Worm (Caenorhabditis elegans) whole organism, young adult: ENCODE data around the gene clk-2.

Source experiments
- B0261.1 ChIP-seq: sonication (generic microtip); optimal IDR thresholded peaks from 2 replicates; lab custom pipeline; 2016; ENCODE audit warnings: mild to moderate bottlenecking, missing genetic modification characterization, moderate library complexity, missing compliant biosample characterization
- B0336.3 ChIP-seq: fragments of 200-800 bp; sonication (Bioruptor generic); IDR thresholded peaks from 2 replicates; pipeline ENCODE4 v1.3.6; 2022; ENCODE audit warnings: missing genetic modification characterization, missing compliant biosample characterization
- C06A6.2 ChIP-seq: fragments of 200-800 bp; sonication (Bioruptor generic); conservative IDR thresholded peaks from 2 replicates; pipeline ENCODE4 v1.3.6; 2022; ENCODE audit warnings: missing genetic modification characterization, missing compliant biosample characterization
- D2030.7 ChIP-seq: fragments of 200-800 bp; sonication (Bioruptor generic); IDR thresholded peaks from 2 replicates; pipeline ENCODE4 v1.3.6; 2022; ENCODE audit warnings: missing genetic modification reagents, missing genetic modification characterization, missing compliant biosample characterization
- F37B4.10 ChIP-seq: fragments of 200-800 bp; sonication (Bioruptor generic); IDR thresholded peaks from 2 replicates; pipeline ENCODE4 v1.3.6; 2022; ENCODE audit warnings: missing genetic modification characterization, missing compliant biosample characterization
- F39B2.1 ChIP-seq: fragments of 200-800 bp; sonication (Bioruptor generic); IDR thresholded peaks from 2 replicates; pipeline ENCODE4 v1.3.6; 2022; ENCODE audit warnings: missing genetic modification reagents, missing genetic modification characterization, missing compliant biosample characterization
- F57C9.4 ChIP-seq: sonication (generic microtip); optimal IDR thresholded peaks from 2 replicates; lab custom pipeline; 2017; ENCODE audit warnings: mild to moderate bottlenecking, missing genetic modification characterization, missing compliant biosample characterization
- K12H6.12 ChIP-seq: fragments of 200-800 bp; sonication (Bioruptor generic); optimal IDR thresholded peaks from 2 replicates; lab custom pipeline; 2018; ENCODE audit warnings: mild to moderate bottlenecking, missing genetic modification characterization, missing compliant biosample characterization
- akir-1 ChIP-seq: fragments of 200-800 bp; sonication (Bioruptor generic); optimal IDR thresholded peaks from 2 replicates; lab custom pipeline; 2018; ENCODE audit warnings: mild to moderate bottlenecking, missing genetic modification characterization, moderate library complexity, missing compliant biosample characterization
- ama-1 ChIP-seq, 3 experiments: fragments of 150-350 bp in 1 of 3; sonication (generic microtip) in 2 of 3; optimal IDR thresholded peaks; 2 replicates each; lab custom pipeline; 2014 to 2018; ENCODE audit warnings: missing biosample characterization in 2 of 3, missing genetic modification characterization in 2 of 3, missing genetic modification reagents in 2 of 3
- aptf-2 ChIP-seq: fragments of 200-800 bp; sonication (Bioruptor generic); conservative IDR thresholded peaks from 2 replicates; pipeline ENCODE4 v1.3.6; 2022; ENCODE audit warnings: missing genetic modification reagents, missing genetic modification characterization, missing compliant biosample characterization
- aptf-3 ChIP-seq: fragments of 200-800 bp; sonication (Bioruptor generic); IDR thresholded peaks from 2 replicates; pipeline ENCODE4 v1.3.6; 2022; ENCODE audit warnings: missing genetic modification characterization, missing compliant biosample characterization
- bed-1 ChIP-seq: fragments of 200-800 bp; sonication (Bioruptor generic); IDR thresholded peaks from 2 replicates; pipeline ENCODE4 v1.3.6; 2022; ENCODE audit warnings: missing genetic modification reagents, missing genetic modification characterization, missing compliant biosample characterization
- bed-2 ChIP-seq: fragments of 200-800 bp; sonication (Bioruptor generic); IDR thresholded peaks from 2 replicates; pipeline ENCODE4 v1.3.6; 2022; ENCODE audit warnings: missing genetic modification reagents, missing genetic modification characterization, missing compliant biosample characterization
- cebp-2 ChIP-seq: fragments of 200-800 bp; sonication (Bioruptor generic); IDR thresholded peaks from 2 replicates; pipeline ENCODE4 v1.3.6; 2022; ENCODE audit warnings: missing genetic modification characterization, missing compliant biosample characterization
- ceh-100 ChIP-seq: fragments of 200-800 bp; sonication (Bioruptor generic); IDR thresholded peaks from 2 replicates; pipeline ENCODE4 v1.3.6; 2022; ENCODE audit warnings: missing genetic modification reagents, missing genetic modification characterization, missing compliant biosample characterization
- ceh-40 ChIP-seq: fragments of 200-800 bp; sonication (Bioruptor generic); IDR thresholded peaks from 2 replicates; pipeline ENCODE4 v1.3.6; 2022; ENCODE audit warnings: missing genetic modification characterization, missing compliant biosample characterization
- ceh-58 ChIP-seq: fragments of 200-800 bp; sonication (Bioruptor generic); IDR thresholded peaks from 2 replicates; pipeline ENCODE4 v1.3.6; 2022; ENCODE audit warnings: missing genetic modification characterization, missing compliant biosample characterization
- ceh-91 ChIP-seq: fragments of 200-800 bp; sonication (Bioruptor generic); IDR thresholded peaks from 2 replicates; pipeline ENCODE4 v1.3.6; 2022; ENCODE audit warnings: missing genetic modification reagents, missing genetic modification characterization, missing compliant biosample characterization
- dox-1 ChIP-seq: fragments of 200-800 bp; sonication (Bioruptor generic); IDR thresholded peaks from 2 replicates; pipeline ENCODE4 v1.3.6; 2022; ENCODE audit warnings: missing genetic modification reagents, missing genetic modification characterization, missing compliant biosample characterization
- dpl-1 ChIP-seq: fragments of 150-350 bp; optimal IDR thresholded peaks from 2 replicates; lab custom pipeline; 2014; ENCODE audit warnings: missing biosample characterization, missing genetic modification reagents, missing genetic modification characterization
- egl-18 ChIP-seq: fragments of 200-800 bp; sonication (Bioruptor generic); IDR thresholded peaks from 2 replicates; pipeline ENCODE4 v1.3.6; 2022; ENCODE audit warnings: missing genetic modification reagents, missing genetic modification characterization, missing compliant biosample characterization
- egl-44 ChIP-seq: fragments of 200-800 bp; sonication (Bioruptor generic); IDR thresholded peaks from 2 replicates; pipeline ENCODE4 v1.3.6; 2022; ENCODE audit warnings: missing genetic modification reagents, missing genetic modification characterization, missing compliant biosample characterization
- fkh-3 ChIP-seq: sonication (generic microtip); optimal IDR thresholded peaks from 2 replicates; lab custom pipeline; 2016; ENCODE audit warnings: mild to moderate bottlenecking, missing genetic modification characterization, missing compliant biosample characterization
- hrde-1 ChIP-seq: sonication (generic microtip); optimal IDR thresholded peaks from 2 replicates; lab custom pipeline; 2016; ENCODE audit warnings: missing genetic modification characterization, mild to moderate bottlenecking, missing compliant biosample characterization, moderate library complexity, missing genotype, missing genetic modification reagents, borderline replicate concordance
- hsf-1 ChIP-seq: fragments of 200-800 bp; sonication (Bioruptor generic); IDR thresholded peaks from 2 replicates; pipeline ENCODE4 v1.3.6; 2022; ENCODE audit warnings: missing genetic modification reagents, missing genetic modification characterization, missing compliant biosample characterization
- lin-54 ChIP-seq: fragments of 200-800 bp; sonication (Bioruptor generic); optimal IDR thresholded peaks from 2 replicates; lab custom pipeline; 2018; ENCODE audit warnings: mild to moderate bottlenecking, missing genetic modification characterization, missing compliant biosample characterization
- lsl-1 ChIP-seq: fragments of 200-800 bp; sonication (Bioruptor generic); optimal IDR thresholded peaks from 2 replicates; lab custom pipeline; 2018; ENCODE audit warnings: mild to moderate bottlenecking, missing genetic modification characterization, moderate library complexity, missing compliant biosample characterization
- madf-10 ChIP-seq: sonication (generic microtip); optimal IDR thresholded peaks from 2 replicates; lab custom pipeline; 2016; ENCODE audit warnings: mild to moderate bottlenecking, missing genetic modification characterization, missing compliant biosample characterization
- madf-3 ChIP-seq: fragments of 200-800 bp; sonication (Bioruptor generic); IDR thresholded peaks from 2 replicates; pipeline ENCODE4 v1.3.6; 2022; ENCODE audit warnings: missing genetic modification reagents, missing genetic modification characterization, missing compliant biosample characterization
- mcd-1 ChIP-seq: fragments of 200-800 bp; sonication (Bioruptor generic); IDR thresholded peaks from 2 replicates; pipeline ENCODE4 v1.3.6; 2022; ENCODE audit warnings: missing genetic modification reagents, missing genetic modification characterization, missing compliant biosample characterization
- mes-4 ChIP-seq: sonication (generic microtip); optimal IDR thresholded peaks from 2 replicates; lab custom pipeline; 2016; ENCODE audit warnings: missing genotype, missing genetic modification characterization, missing compliant biosample characterization
- nfya-1 ChIP-seq: sonication (generic microtip); optimal IDR thresholded peaks from 2 replicates; lab custom pipeline; 2017; ENCODE audit warnings: antibody characterized with exemption, missing compliant biosample characterization, missing genetic modification characterization, borderline replicate concordance; ENCODE audit not compliant: insufficient read depth
- nfya-2 ChIP-seq: fragments of 200-800 bp; sonication (Bioruptor generic); IDR thresholded peaks from 2 replicates; pipeline ENCODE4 v1.3.6; 2022; ENCODE audit warnings: missing genetic modification reagents, missing genetic modification characterization, missing compliant biosample characterization
- nfyb-1 ChIP-seq: fragments of 200-800 bp; sonication (Bioruptor generic); IDR thresholded peaks from 2 replicates; pipeline ENCODE4 v1.3.6; 2022; ENCODE audit warnings: missing genetic modification reagents, missing genetic modification characterization, missing compliant biosample characterization
- nhr-80 ChIP-seq: sonication (generic microtip); optimal IDR thresholded peaks from 2 replicates; lab custom pipeline; 2016; ENCODE audit warnings: missing genetic modification characterization, missing compliant biosample characterization
- pbrm-1 ChIP-seq: fragments of 200-800 bp; sonication (Bioruptor generic); IDR thresholded peaks from 2 replicates; pipeline ENCODE4 v1.3.6; 2022; ENCODE audit warnings: missing genetic modification reagents, missing genetic modification characterization, missing compliant biosample characterization
- rec-8 ChIP-seq, 2 experiments: sonication (generic microtip); optimal IDR thresholded peaks; 2 replicates each; lab custom pipeline; 2016; ENCODE audit warnings: mild to moderate bottlenecking in 2 of 2, missing genetic modification characterization in 2 of 2, missing genetic modification reagents in 2 of 2, missing genotype in 2 of 2, missing biosample characterization in 1 of 2, missing compliant biosample characterization in 1 of 2, moderate library complexity in 1 of 2
- repo-1 ChIP-seq: sonication (generic microtip); optimal IDR thresholded peaks from 2 replicates; lab custom pipeline; 2017; ENCODE audit warnings: mild to moderate bottlenecking, missing genetic modification characterization, missing compliant biosample characterization
- snpc-1.1 ChIP-seq: sonication (generic microtip); optimal IDR thresholded peaks from 2 replicates; lab custom pipeline; 2017; ENCODE audit warnings: missing genetic modification characterization, mild to moderate bottlenecking, missing compliant biosample characterization, antibody characterized with exemption, moderate library complexity, missing genotype, missing genetic modification reagents; ENCODE audit not compliant: insufficient read depth
- somi-1 ChIP-seq: fragments of 200-800 bp; sonication (Bioruptor generic); optimal IDR thresholded peaks from 2 replicates; lab custom pipeline; 2018; ENCODE audit warnings: mild to moderate bottlenecking, missing genetic modification characterization, missing compliant biosample characterization
- tbp1 ChIP-seq: fragments of 200-800 bp; sonication (Bioruptor generic); optimal IDR thresholded peaks from 2 replicates; lab custom pipeline; 2018; ENCODE audit warnings: mild to moderate bottlenecking, missing genetic modification characterization, missing compliant biosample characterization
- unc-130 ChIP-seq: sonication (generic microtip); optimal IDR thresholded peaks from 2 replicates; lab custom pipeline; 2016; ENCODE audit warnings: missing genetic modification reagents, missing genetic modification characterization, missing compliant biosample characterization
- unc-62 ChIP-seq: fragments of 150-350 bp; optimal IDR thresholded peaks from 2 replicates; lab custom pipeline; 2014; ENCODE audit warnings: missing biosample characterization, missing genetic modification reagents, missing genetic modification characterization
- zim-3 ChIP-seq: sonication (generic microtip); optimal IDR thresholded peaks from 2 replicates; lab custom pipeline; 2017; ENCODE audit warnings: mild to moderate bottlenecking, missing genetic modification characterization, moderate library complexity, missing compliant biosample characterization
- ztf-3 ChIP-seq: fragments of 200-800 bp; sonication (Bioruptor generic); optimal IDR thresholded peaks from 2 replicates; lab custom pipeline; 2018; ENCODE audit warnings: mild to moderate bottlenecking, missing genetic modification characterization, missing compliant biosample characterization

The clk-2 gene

DNA sequence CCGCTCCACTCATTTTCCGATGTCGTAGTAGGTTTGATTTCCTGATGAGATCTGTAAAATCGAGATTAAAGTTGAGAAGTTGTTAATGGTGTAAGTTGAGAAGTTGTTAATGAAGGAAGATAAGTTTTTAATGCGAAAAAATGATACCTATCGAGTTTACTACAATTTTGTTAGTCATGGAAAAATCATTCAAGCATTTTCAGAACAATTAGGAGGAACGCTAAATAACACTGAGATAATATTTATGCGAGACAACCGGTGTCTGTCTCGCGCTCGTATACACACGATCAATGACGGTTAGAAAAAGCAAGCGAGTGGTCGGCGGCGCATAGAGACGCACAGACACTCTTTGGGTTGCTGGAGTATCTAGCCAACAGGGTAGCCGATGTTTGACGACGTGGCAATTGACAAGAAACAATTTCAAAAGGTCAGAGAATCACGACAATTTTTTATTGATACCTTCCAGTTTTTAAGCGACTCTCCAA lies 20.5 kb downstream of the clk-2 start, which contains the start of gene cgh-1:
TSS of gene cgh-1 (minus strand) at position 51 of the 485 bp plus-strand sequence.
- TF ChIP-seq lsl-1 (GFP tag; lab: Kevin White, UChicago) = peak; percentile 7
- no peak for TF ChIP-seq B0261.1 (tag; lab: Kevin White, UChicago)
- TF ChIP-seq ztf-3 = no peak
- 0 out of 2 replicates have a peak, but pooled peaks have one; percentile 15 for TF ChIP-seq pbrm-1 (GFP tag; lab: Robert Waterston, UW)
- TF ChIP-seq madf-3 = peak; percentile 69; the same call in 1 of the 2 replicates
- TF ChIP-seq unc-62 (GFP tag; lab: Kevin White, UChicago) = no peak
- no peak for TF ChIP-seq nfya-2 (GFP tag; lab: Robert Waterston, UW)
- TF ChIP-seq unc-130 (GFP tag; lab: Kevin White, UChicago) = no peak
- TF ChIP-seq bed-1 = no peak
- TF ChIP-seq B0336.3 (GFP tag; lab: Robert Waterston, UW) = peak; percentile 50; the same call in 1 of the 2 replicates
- 0 out of 2 replicates have a peak, but pooled peaks have one; percentile 12 for TF ChIP-seq D2030.7 (GFP tag; lab: Robert Waterston, UW)
- TF ChIP-seq aptf-3 (GFP tag; lab: Robert Waterston, UW) = 0 out of 2 replicates have a peak, but pooled peaks have one; percentile 12
- TF ChIP-seq nfyb-1 (GFP tag; lab: Robert Waterston, UW) = peak; percentile 15; the same call in 1 of the 2 replicates
- TF ChIP-seq K12H6.12 (tag; lab: Kevin White, UChicago) = no peak
- no peak for TF ChIP-seq hrde-1 (tag; lab: Kevin White, UChicago)
- TF ChIP-seq lin-54 (GFP tag; lab: Kevin White, UChicago) = peak; percentile 27
- TF ChIP-seq ceh-40 (GFP tag; lab: Robert Waterston, UW) = peak; percentile 28; the same call in 1 of the 2 replicates
- peak; percentile 15 for TF ChIP-seq tbp1

DNA sequence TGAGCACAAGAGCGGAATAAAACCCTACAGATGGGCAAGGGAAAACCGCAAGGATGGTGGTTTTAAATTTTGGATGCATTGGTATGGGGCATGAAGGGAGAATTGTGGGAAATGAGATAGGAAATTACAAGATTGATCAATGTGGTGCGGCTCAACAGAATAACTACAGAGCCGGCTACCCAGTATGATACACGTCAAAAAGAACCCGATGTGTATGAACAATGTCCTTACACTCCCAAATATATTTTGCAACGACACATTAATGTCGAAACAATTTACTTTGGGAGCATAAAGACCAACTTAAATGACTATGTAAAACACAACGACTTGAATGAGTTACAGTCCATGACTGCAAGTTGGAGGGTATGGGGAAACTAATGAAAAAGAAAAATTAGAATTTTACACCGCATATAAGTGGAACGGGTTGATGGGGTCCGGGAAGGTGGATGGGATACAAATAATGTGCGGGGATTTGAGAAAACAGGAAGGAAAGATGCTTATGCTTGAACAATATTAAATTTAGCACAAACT lies 22.6 kb downstream of the clk-2 start:
- TF ChIP-seq egl-18 (GFP tag; lab: Robert Waterston, UW) (0 out of 2 replicates have a peak, but pooled peaks have one; percentile 53), akir-1 (GFP tag; lab: Kevin White, UChicago) (no peak), dox-1 (GFP tag; lab: Robert Waterston, UW) (no peak), ztf-3 (no peak), rec-8 (tag; optimal IDR thresholded peaks at IDR 0.05; lab: Kevin White, UChicago) (no peak), mcd-1 (GFP tag; lab: Robert Waterston, UW) (no peak), F57C9.4 (tag; lab: Kevin White, UChicago) (no peak), C06A6.2 (GFP tag; lab: Robert Waterston, UW) (no peak), nhr-80 (tag; lab: Kevin White, UChicago) (no peak), nfya-1 (tag; lab: Kevin White, UChicago) (no peak), mes-4 (tag; lab: Kevin White, UChicago) (no peak), snpc-1.1 (tag; lab: Kevin White, UChicago) (no peak), F37B4.10 (no peak), repo-1 (tag; lab: Kevin White, UChicago) (no peak), hsf-1 (GFP tag; lab: Robert Waterston, UW) (0 out of 2 replicates have a peak, but pooled peaks have one; percentile 50), unc-62 (GFP tag; lab: Kevin White, UChicago) (no peak), F39B2.1 (GFP tag; lab: Robert Waterston, UW) (0 out of 2 replicates have a peak, but pooled peaks have one; percentile 2), egl-44 (no peak), ceh-100 (GFP tag; lab: Robert Waterston, UW) (no peak), dpl-1 (no peak), fkh-3 (tag; lab: Kevin White, UChicago) (no peak), bed-2 (GFP tag; lab: Robert Waterston, UW) (no peak), ceh-58 (no peak; the same call in 1 of the 2 replicates), ama-1 (optimal IDR thresholded peaks at IDR 0.05; lab: Kevin White, UChicago) (no peak), ama-1 (GFP tag; optimal IDR thresholded peaks at IDR 0.05; lab: Kevin White, UChicago) (peak in 1 of 2 experiments; percentile 11), bed-1 (no peak), somi-1 (GFP tag; lab: Kevin White, UChicago) (no peak), zim-3 (tag; lab: Kevin White, UChicago) (no peak), ceh-91 (GFP tag; lab: Robert Waterston, UW) (no peak), cebp-2 (GFP tag; lab: Robert Waterston, UW) (no peak), aptf-2 (no peak), unc-130 (GFP tag; lab: Kevin White, UChicago) (no peak), madf-10 (tag; lab: Kevin White, UChicago) (no peak)
